Worm (Caenorhabditis elegans) whole organism, L2 larva: ENCODE measurements around the gene R01E6.5.

Experiments used
- C34F6.9 ChIP-seq: fragments of 150-350 bp; optimal IDR thresholded peaks from 2 replicates; lab custom pipeline; 2014; ENCODE audit warnings: missing biosample characterization, missing genetic modification characterization
- F13H6.1 ChIP-seq: sonication (generic microtip); optimal IDR thresholded peaks from 2 replicates; lab custom pipeline; 2016; ENCODE audit warnings: missing genetic modification characterization, missing compliant biosample characterization
- ZK546.5 ChIP-seq: sonication (generic microtip); optimal IDR thresholded peaks from 2 replicates; lab custom pipeline; 2017; ENCODE audit warnings: missing biosample characterization, missing genetic modification characterization
- gmeb-1 ChIP-seq: fragments of 150-350 bp; optimal IDR thresholded peaks from 2 replicates; lab custom pipeline; 2014; ENCODE audit warnings: missing biosample characterization, missing genetic modification characterization
- lin-13 ChIP-seq: fragments of 150-350 bp; optimal IDR thresholded peaks from 2 replicates; lab custom pipeline; 2014; ENCODE audit warnings: missing biosample characterization, missing genetic modification reagents, missing genetic modification characterization
- lin-39 ChIP-seq: fragments of 150-350 bp; optimal IDR thresholded peaks from 2 replicates; lab custom pipeline; 2014; ENCODE audit warnings: missing biosample characterization, missing genetic modification reagents, missing genetic modification characterization
- nhr-10 ChIP-seq: sonication (generic microtip); optimal IDR thresholded peaks from 2 replicates; lab custom pipeline; 2017; ENCODE audit warnings: missing biosample characterization, missing genetic modification characterization
- nhr-21 ChIP-seq: fragments of 150-350 bp; optimal IDR thresholded peaks from 2 replicates; lab custom pipeline; 2014; ENCODE audit warnings: missing biosample characterization, missing genetic modification characterization
- peb-1 ChIP-seq: fragments of 150-350 bp; optimal IDR thresholded peaks from 2 replicates; lab custom pipeline; 2014; ENCODE audit warnings: missing biosample characterization, missing genetic modification characterization
- sma-3 ChIP-seq: sonication (generic microtip); optimal IDR thresholded peaks from 2 replicates; lab custom pipeline; 2016; ENCODE audit warnings: missing genetic modification reagents, missing genetic modification characterization, missing compliant biosample characterization
- sma-9 ChIP-seq, 2 experiments: fragments of 150-350 bp in 1 of 2; sonication (generic microtip) in 1 of 2; optimal IDR thresholded peaks; 2 replicates each; lab custom pipeline; 2014 to 2016; ENCODE audit warnings: missing genetic modification characterization in 2 of 2, mild to moderate bottlenecking in 1 of 2, missing biosample characterization in 1 of 2, missing compliant biosample characterization in 1 of 2, missing genetic modification reagents in 1 of 2, moderate library complexity in 1 of 2
- unc-39 ChIP-seq: fragments of 150-350 bp; optimal IDR thresholded peaks from 2 replicates; lab custom pipeline; 2014; ENCODE audit warnings: missing biosample characterization, missing genetic modification characterization
- unc-55 ChIP-seq: fragments of 150-350 bp; sonication (generic microtip); optimal IDR thresholded peaks from 3 replicates; lab custom pipeline; 2014; ENCODE audit warnings: missing biosample characterization, missing genetic modification reagents, missing genetic modification characterization
- ztf-1 ChIP-seq: fragments of 200-800 bp; sonication (Bioruptor generic); conservative IDR thresholded peaks from 2 replicates; pipeline ENCODE4 v1.3.6; 2022; ENCODE audit warnings: missing genetic modification characterization, missing compliant biosample characterization

The R01E6.5 gene

DNA sequence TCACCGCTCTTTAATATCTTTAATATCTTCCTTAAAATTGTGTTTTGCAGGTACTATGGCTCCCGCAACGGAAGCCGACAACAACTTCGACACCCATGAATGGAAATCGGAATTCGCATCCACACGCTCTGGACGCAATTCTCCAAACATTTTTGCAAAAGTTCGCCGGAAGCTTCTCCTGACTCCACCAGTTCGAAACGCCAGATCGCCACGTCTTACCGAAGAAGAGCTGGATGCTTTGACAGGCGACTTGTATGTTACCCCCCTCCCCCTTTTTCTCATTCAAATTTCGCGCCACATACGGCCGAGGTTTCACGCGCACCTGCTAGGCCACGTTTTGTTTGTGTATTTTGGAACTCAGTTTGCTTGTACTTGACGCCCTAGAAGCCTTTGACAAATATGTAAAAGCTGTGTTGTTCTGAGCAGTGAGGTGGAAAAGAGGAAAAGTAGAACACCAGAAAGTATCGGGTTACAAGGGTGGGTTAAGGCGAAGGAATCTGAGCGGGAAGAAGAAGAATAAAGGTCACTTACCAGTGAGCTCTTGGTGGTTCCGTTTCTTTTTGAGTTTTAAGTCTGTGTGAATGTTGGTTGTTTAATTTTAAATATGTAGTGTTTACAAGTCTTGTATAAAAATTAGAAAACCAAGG, 48.0 kb downstream of the R01E6.5 start, which contains the start of gene unc-84:
Gene unc-84, plus strand, starts transcription at position 51 of the 647 bp plus-strand sequence.
- TF ChIP-seq lin-39 (tag; lab: Kevin White, UChicago) (no peak), ztf-1 (no peak), lin-13 (GFP tag; lab: Kevin White, UChicago) (no peak), gmeb-1 (tag; lab: Kevin White, UChicago) (peak; percentile 55), ZK546.5 (no peak), unc-39 (no peak), C34F6.9 (tag; lab: Kevin White, UChicago) (peak; percentile 2), F13H6.1 (peak; percentile 1), peb-1 (tag; lab: Kevin White, UChicago) (no peak), unc-55 (GFP tag; lab: Kevin White, UChicago) (peak; percentile 9), sma-3 (GFP tag; lab: Kevin White, UChicago) (no peak), sma-9 (GFP tag; optimal IDR thresholded peaks at IDR 0.05; lab: Kevin White, UChicago) (no peak), sma-9 (tag; optimal IDR thresholded peaks at IDR 0.05; lab: Kevin White, UChicago) (no peak), nhr-21 (tag; lab: Kevin White, UChicago) (no peak), nhr-10 (tag; lab: Kevin White, UChicago) (no peak)
